Worm (Caenorhabditis elegans) whole organism, L1 larva: ENCODE measurements around the gene C02F4.4.
A peak's percentile ranks its signal among the peaks of the same experiment; 100 is the strongest.

Source experiments
- C04F5.9 ChIP-seq: sonication (generic microtip); optimal IDR thresholded peaks from 2 replicates; lab custom pipeline; 2016; ENCODE audit warnings: missing genetic modification characterization, missing compliant biosample characterization
- C34B4.2 ChIP-seq: sonication (generic microtip); optimal IDR thresholded peaks from 2 replicates; lab custom pipeline; 2017; ENCODE audit warnings: mild to moderate bottlenecking, missing genetic modification characterization, missing compliant biosample characterization
- alr-1 ChIP-seq: fragments of 200-800 bp; sonication (Bioruptor generic); optimal IDR thresholded peaks from 2 replicates; lab custom pipeline; 2018; ENCODE audit warnings: borderline replicate concordance, mild to moderate bottlenecking, missing genetic modification characterization, missing compliant biosample characterization
- ceh-82 ChIP-seq, 3 experiments: fragments of 150-350 bp in 1 of 3; sonication (generic microtip) in 2 of 3; optimal IDR thresholded peaks; 2 replicates each; lab custom pipeline; 2014 to 2017; ENCODE audit warnings: missing biosample characterization in 3 of 3, missing genetic modification characterization in 3 of 3
- ceh-88 ChIP-seq: fragments of 200-800 bp; sonication (Bioruptor generic); IDR thresholded peaks from 2 replicates; pipeline ENCODE4 v1.3.6; 2022; ENCODE audit warnings: missing genetic modification characterization, missing compliant biosample characterization
- ces-1 ChIP-seq: fragments of 150-350 bp; optimal IDR thresholded peaks from 2 replicates; lab custom pipeline; 2014; ENCODE audit warnings: missing biosample characterization, missing genetic modification reagents, missing genetic modification characterization
- dsc-1 ChIP-seq: sonication (generic microtip); optimal IDR thresholded peaks from 2 replicates; lab custom pipeline; 2016; ENCODE audit warnings: mild to moderate bottlenecking, missing genetic modification characterization, missing compliant biosample characterization
- efl-1 ChIP-seq, 4 experiments: fragments of 150-350 bp; optimal IDR thresholded peaks in 3 of 4; peaks in 1 of 4; 1 replicate in 1 of 4; 2 replicates in 3 of 4; lab custom pipeline; 2014; ENCODE audit warnings: missing biosample characterization in 2 of 4, missing genetic modification characterization in 2 of 4, missing genetic modification reagents in 2 of 4
- efl-3 ChIP-seq: fragments of 200-800 bp; sonication (Bioruptor generic); optimal IDR thresholded peaks from 2 replicates; lab custom pipeline; 2018; ENCODE audit warnings: mild to moderate bottlenecking, missing genetic modification characterization, missing compliant biosample characterization
- egl-13 ChIP-seq: sonication (generic microtip); optimal IDR thresholded peaks from 2 replicates; lab custom pipeline; 2016; ENCODE audit warnings: missing genotype, missing genetic modification reagents, missing genetic modification characterization, missing compliant biosample characterization
- egl-27 ChIP-seq, 2 experiments: fragments of 150-350 bp in 1 of 2; sonication (generic microtip); optimal IDR thresholded peaks; 3 replicates each; lab custom pipeline; 2017 to 2018; ENCODE audit warnings: missing biosample characterization in 2 of 2, missing genetic modification characterization in 2 of 2, missing genetic modification reagents in 2 of 2
- fkh-10 ChIP-seq: sonication (generic microtip); optimal IDR thresholded peaks from 2 replicates; lab custom pipeline; 2017; ENCODE audit warnings: missing biosample characterization, missing genetic modification reagents, missing genetic modification characterization
- fkh-4 ChIP-seq: sonication (generic microtip); optimal IDR thresholded peaks from 2 replicates; lab custom pipeline; 2016; ENCODE audit warnings: missing compliant biosample characterization, missing genetic modification characterization, borderline replicate concordance
- fkh-8 ChIP-seq: sonication (generic microtip); optimal IDR thresholded peaks from 2 replicates; lab custom pipeline; 2016; ENCODE audit warnings: mild to moderate bottlenecking, missing genetic modification characterization, missing compliant biosample characterization
- fos-1 ChIP-seq: fragments of 150-350 bp; optimal IDR thresholded peaks from 2 replicates; lab custom pipeline; 2014; ENCODE audit warnings: missing biosample characterization, missing genetic modification characterization
- irx-1 ChIP-seq: sonication (generic microtip); optimal IDR thresholded peaks from 2 replicates; lab custom pipeline; 2016; ENCODE audit warnings: missing genetic modification characterization, missing compliant biosample characterization
- isw-1 ChIP-seq: fragments of 200-800 bp; sonication (Bioruptor generic); IDR thresholded peaks from 2 replicates; pipeline ENCODE4 v1.3.6; 2022; ENCODE audit warnings: missing genetic modification characterization, missing compliant biosample characterization
- jun-1 ChIP-seq: fragments of 150-350 bp; optimal IDR thresholded peaks from 2 replicates; lab custom pipeline; 2014; ENCODE audit warnings: missing biosample characterization, missing genetic modification reagents, missing genetic modification characterization
- lin-14 ChIP-seq: fragments of 200-800 bp; sonication (Bioruptor generic); optimal IDR thresholded peaks from 2 replicates; lab custom pipeline; 2018; ENCODE audit warnings: mild to moderate bottlenecking, missing genetic modification characterization, moderate library complexity, missing compliant biosample characterization
- lin-15B ChIP-seq: fragments of 150-350 bp; sonication (generic microtip); optimal IDR thresholded peaks from 3 replicates; lab custom pipeline; 2014; ENCODE audit warnings: missing biosample characterization, missing genetic modification characterization
- lin-35 ChIP-seq, 2 experiments: fragments of 150-350 bp; optimal IDR thresholded peaks; 2 replicates each; lab custom pipeline; 2014; ENCODE audit warnings: missing biosample characterization in 2 of 2, missing genetic modification characterization in 2 of 2, missing genetic modification reagents in 2 of 2
- lsy-2 ChIP-seq, 2 experiments: fragments of 150-350 bp; optimal IDR thresholded peaks; 2 replicates each; lab custom pipeline; 2014; ENCODE audit warnings: missing biosample characterization in 2 of 2, missing genetic modification characterization in 2 of 2
- mab-9 ChIP-seq: fragments of 200-800 bp; sonication (Bioruptor generic); IDR thresholded peaks from 2 replicates; pipeline ENCODE4 v1.3.6; 2022; ENCODE audit warnings: missing genetic modification reagents, missing genetic modification characterization, missing compliant biosample characterization
- mep-1 ChIP-seq: fragments of 150-350 bp; optimal IDR thresholded peaks from 2 replicates; lab custom pipeline; 2014; ENCODE audit warnings: missing biosample characterization, missing genetic modification characterization
- nhr-11 ChIP-seq: fragments of 150-350 bp; optimal IDR thresholded peaks from 2 replicates; lab custom pipeline; 2014; ENCODE audit warnings: missing biosample characterization, missing genetic modification characterization
- nhr-19 ChIP-seq: fragments of 200-800 bp; sonication (Bioruptor generic); conservative IDR thresholded peaks from 2 replicates; pipeline ENCODE4 v1.3.6; 2022; ENCODE audit warnings: missing genetic modification characterization, missing compliant biosample characterization
- nhr-20 ChIP-seq: sonication (generic microtip); optimal IDR thresholded peaks from 2 replicates; lab custom pipeline; 2016; ENCODE audit warnings: mild to moderate bottlenecking, missing genetic modification characterization, missing compliant biosample characterization
- nhr-237 ChIP-seq: fragments of 150-350 bp; optimal IDR thresholded peaks from 2 replicates; lab custom pipeline; 2014; ENCODE audit warnings: missing biosample characterization, missing genetic modification characterization
- nhr-47 ChIP-seq: sonication (generic microtip); optimal IDR thresholded peaks from 2 replicates; lab custom pipeline; 2016; ENCODE audit warnings: mild to moderate bottlenecking, missing genetic modification characterization, moderate library complexity, missing compliant biosample characterization
- nhr-71 ChIP-seq: sonication (generic microtip); optimal IDR thresholded peaks from 2 replicates; lab custom pipeline; 2016; ENCODE audit warnings: mild to moderate bottlenecking, missing genetic modification characterization, moderate library complexity, missing compliant biosample characterization
- nhr-90 ChIP-seq: sonication (generic microtip); optimal IDR thresholded peaks from 2 replicates; lab custom pipeline; 2016; ENCODE audit warnings: mild to moderate bottlenecking, missing genetic modification characterization, missing compliant biosample characterization; ENCODE audit not compliant: poor library complexity
- pax-3 ChIP-seq: fragments of 200-800 bp; sonication (Bioruptor generic); optimal IDR thresholded peaks from 2 replicates; lab custom pipeline; 2018; ENCODE audit warnings: mild to moderate bottlenecking, missing genetic modification characterization, moderate library complexity, missing compliant biosample characterization
- rnt-1 ChIP-seq: sonication (generic microtip); optimal IDR thresholded peaks from 2 replicates; lab custom pipeline; 2016; ENCODE audit warnings: mild to moderate bottlenecking, missing genetic modification characterization, moderate library complexity, missing compliant biosample characterization
- skn-1 ChIP-seq: fragments of 150-350 bp; optimal IDR thresholded peaks from 2 replicates; lab custom pipeline; 2014; ENCODE audit warnings: missing biosample characterization, missing genetic modification characterization
- snpc-4 ChIP-seq: fragments of 150-350 bp; optimal IDR thresholded peaks from 2 replicates; lab custom pipeline; 2014; ENCODE audit warnings: missing biosample characterization, missing genetic modification characterization
- snu-23 ChIP-seq: sonication (generic microtip); optimal IDR thresholded peaks from 2 replicates; lab custom pipeline; 2016; ENCODE audit warnings: missing genetic modification characterization, missing compliant biosample characterization
- sox-4 ChIP-seq: sonication (generic microtip); optimal IDR thresholded peaks from 2 replicates; lab custom pipeline; 2016; ENCODE audit warnings: missing genetic modification characterization, missing compliant biosample characterization
- swsn-7 ChIP-seq: sonication (generic microtip); optimal IDR thresholded peaks from 2 replicates; lab custom pipeline; 2016; ENCODE audit warnings: missing genetic modification characterization, missing compliant biosample characterization
- tbx-2 ChIP-seq: sonication (generic microtip); optimal IDR thresholded peaks from 2 replicates; lab custom pipeline; 2016; ENCODE audit warnings: missing genetic modification characterization, missing compliant biosample characterization
- unc-130 ChIP-seq: fragments of 150-350 bp; optimal IDR thresholded peaks from 2 replicates; lab custom pipeline; 2017; ENCODE audit warnings: missing biosample characterization, missing genetic modification characterization, inconsistent platforms
- unc-62 ChIP-seq: fragments of 150-350 bp; optimal IDR thresholded peaks from 2 replicates; lab custom pipeline; 2014; ENCODE audit warnings: missing biosample characterization, missing genetic modification reagents, missing genetic modification characterization
- unc-86 ChIP-seq: sonication (generic microtip); optimal IDR thresholded peaks from 2 replicates; lab custom pipeline; 2016; ENCODE audit warnings: missing genetic modification characterization, missing compliant biosample characterization
- xbp-1 ChIP-seq: sonication (generic microtip); optimal IDR thresholded peaks from 2 replicates; lab custom pipeline; 2016; ENCODE audit warnings: missing genetic modification characterization, missing compliant biosample characterization
- zag-1 ChIP-seq: fragments of 150-350 bp; optimal IDR thresholded peaks from 2 replicates; lab custom pipeline; 2014; ENCODE audit warnings: missing biosample characterization, missing genetic modification characterization
- ztf-11 ChIP-seq, 2 experiments: sonication (generic microtip); optimal IDR thresholded peaks; 2 replicates each; lab custom pipeline; 2016 to 2017; ENCODE audit warnings: missing genetic modification characterization in 2 of 2, missing biosample characterization in 1 of 2, missing compliant biosample characterization in 1 of 2
- ztf-4 ChIP-seq: fragments of 150-350 bp; optimal IDR thresholded peaks from 2 replicates; lab custom pipeline; 2014; ENCODE audit warnings: missing biosample characterization, missing genetic modification characterization

Gene C02F4.4

DNA sequence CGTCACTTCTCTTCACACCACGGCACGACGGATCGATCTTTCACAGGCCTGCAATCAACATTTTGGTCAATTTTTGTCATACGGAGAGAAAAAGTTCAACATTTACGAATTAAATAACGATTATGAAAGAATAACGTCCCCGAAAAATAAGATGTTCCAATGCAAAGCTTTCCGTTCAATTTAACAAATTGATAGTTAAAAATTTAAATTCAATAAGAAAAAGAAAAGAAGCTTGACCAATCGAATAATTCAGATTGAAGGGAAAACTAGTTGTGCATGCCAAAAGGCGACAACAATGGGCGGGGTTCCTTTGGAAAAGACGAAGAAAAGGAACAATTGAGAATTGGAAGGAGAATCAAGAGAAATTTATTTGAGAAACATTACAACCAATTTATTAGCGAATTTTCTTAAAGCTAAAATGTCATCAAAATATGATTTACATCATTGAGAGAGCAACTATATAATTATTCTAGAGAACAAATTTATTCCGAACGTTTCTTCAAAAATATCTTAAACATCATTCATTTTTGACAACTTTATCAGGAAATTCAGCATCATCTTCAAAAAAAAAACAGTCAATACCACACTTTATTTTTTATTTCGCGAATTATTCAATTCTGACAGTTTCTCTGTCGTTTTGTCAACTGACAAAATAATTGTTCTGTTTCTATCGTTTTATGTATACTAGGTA is 13.3 kb downstream of the C02F4.4 start, which contains the start of gene tax-6:
tax-6 (minus strand) TSS at position 51 of the 691 bp plus-strand sequence.
- TF ChIP-seq efl-3 (GFP tag; lab: Kevin White, UChicago), result no peak
- no peak for TF ChIP-seq C04F5.9 (tag; lab: Kevin White, UChicago)
- TF ChIP-seq mep-1 (tag; lab: Kevin White, UChicago), result no peak
- no peak for TF ChIP-seq ces-1
- no peak for TF ChIP-seq snu-23 (GFP tag; lab: Kevin White, UChicago)

DNA sequence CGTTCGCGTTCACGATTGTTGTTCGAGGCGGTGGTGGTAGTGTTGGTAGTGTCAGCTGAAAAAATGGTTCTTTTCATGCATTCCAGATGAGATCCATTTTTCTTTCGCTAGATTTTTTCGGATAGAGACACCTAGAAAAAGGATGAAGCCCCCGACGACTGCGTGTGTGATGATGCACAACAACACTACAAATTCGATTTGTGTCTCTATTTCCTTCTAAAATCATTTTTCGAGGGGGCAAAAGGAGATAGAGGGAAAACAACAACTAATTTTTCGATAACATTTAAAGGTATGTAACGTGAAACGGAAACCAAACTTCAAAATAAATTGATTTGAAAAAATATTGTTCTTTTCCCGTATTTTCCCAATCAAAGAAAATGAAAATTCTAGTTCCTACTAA is 14.5 kb downstream of the C02F4.4 start:
- TF ChIP-seq fkh-10 (GFP tag; lab: Kevin White, UChicago), result peak; percentile 13
- TF ChIP-seq ceh-88, result no peak
- TF ChIP-seq snpc-4 (tag; lab: Kevin White, UChicago), result no peak

DNA sequence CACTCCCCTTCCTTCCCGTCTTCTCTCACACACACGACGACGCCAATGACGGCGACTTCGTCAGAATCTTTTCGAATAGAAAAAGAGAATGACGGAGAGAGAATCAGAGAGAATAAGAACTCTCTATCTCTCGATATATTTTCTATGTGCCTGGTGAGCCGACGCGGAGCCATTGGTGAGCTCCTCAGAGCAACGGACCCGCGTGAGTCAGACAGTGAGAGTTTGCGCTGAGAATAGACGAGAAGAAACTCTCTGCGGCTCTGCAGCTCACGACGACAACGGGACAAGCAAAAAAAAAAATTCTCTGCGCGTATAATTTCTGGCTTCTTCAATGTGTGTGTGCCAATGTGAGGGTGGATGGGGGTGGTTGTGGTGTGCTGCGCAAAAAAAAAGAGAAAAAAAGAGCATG is 15.1 kb downstream of the C02F4.4 start:
- TF ChIP-seq sox-4 (tag; lab: Kevin White, UChicago) (peak; percentile 34), ceh-88 (no peak), fkh-4 (tag; lab: Kevin White, UChicago) (no peak), nhr-19 (GFP tag; lab: Robert Waterston, UW) (peak; percentile 6; the same call in 1 of the 2 replicates), skn-1 (peak; percentile 9), snpc-4 (tag; lab: Kevin White, UChicago) (no peak), mab-9 (GFP tag; lab: Robert Waterston, UW) (peak; percentile 61), xbp-1 (peak; percentile 19), nhr-237 (tag; lab: Kevin White, UChicago) (peak; percentile 9), egl-27 (tag; optimal IDR thresholded peaks at IDR 0.05; lab: Kevin White, UChicago) (peak in 1 of 2 experiments; percentile 10), unc-62 (GFP tag; lab: Kevin White, UChicago) (no peak), ztf-11 (tag; optimal IDR thresholded peaks at IDR 0.05; lab: Kevin White, UChicago) (peak in 1 of 2 experiments; percentile 13), jun-1 (tag; lab: Kevin White, UChicago) (peak; percentile 24), nhr-47 (tag; lab: Kevin White, UChicago) (peak; percentile 79), nhr-11 (tag; lab: Kevin White, UChicago) (no peak), unc-86 (tag; lab: Kevin White, UChicago) (peak; percentile 78), egl-13 (tag; lab: Kevin White, UChicago) (peak; percentile 72), nhr-71 (peak; percentile 76), dsc-1 (tag; lab: Kevin White, UChicago) (peak; percentile 75), isw-1 (GFP tag; lab: Robert Waterston, UW) (peak; percentile 53), C34B4.2 (no peak), fkh-10 (GFP tag; lab: Kevin White, UChicago) (peak; percentile 79), ztf-4 (peak; percentile 41), rnt-1 (tag; lab: Kevin White, UChicago) (peak; percentile 9), nhr-20 (peak; percentile 37), irx-1 (peak; percentile 36), efl-1 (optimal IDR thresholded peaks at IDR 0.05; lab: Kevin White, UChicago) (peak; percentile 8 to 40), efl-1 (GFP tag; optimal IDR thresholded peaks at IDR 0.05 in 1 of 2; lab: Kevin White, UChicago) (no peak), lin-15B (tag; lab: Kevin White, UChicago) (peak; percentile 4), alr-1 (tag; lab: Kevin White, UChicago) (no peak), lin-14 (GFP tag; lab: Kevin White, UChicago) (peak; percentile 95), swsn-7 (tag; lab: Kevin White, UChicago) (peak; percentile 67), pax-3 (tag; lab: Kevin White, UChicago) (peak; percentile 40), zag-1 (peak; percentile 70), mep-1 (tag; lab: Kevin White, UChicago) (peak; percentile 19), nhr-90 (tag; lab: Kevin White, UChicago) (no peak), snu-23 (GFP tag; lab: Kevin White, UChicago) (peak; percentile 55), lsy-2 (tag; optimal IDR thresholded peaks at IDR 0.05; lab: Kevin White, UChicago) (peak; percentile 24 to 74), ceh-82 (tag; optimal IDR thresholded peaks at IDR 0.05; lab: Kevin White, UChicago) (peak; percentile 41 to 83 (median 44)), unc-130 (tag; lab: Kevin White, UChicago) (no peak), fos-1 (peak; percentile 68), tbx-2 (tag; lab: Kevin White, UChicago) (peak; percentile 65), fkh-8 (tag; lab: Kevin White, UChicago) (peak; percentile 93), lin-35 (GFP tag; optimal IDR thresholded peaks at IDR 0.05; lab: Kevin White, UChicago) (peak in 1 of 2 experiments; percentile 19)
- TF ChIP-seq, all 84 proteins: peak for 34
